Worm (Caenorhabditis elegans) whole organism, L2 larva: ENCODE measurements around the gene F44B9.9.

Experiments used
- C34F6.9 ChIP-seq: fragments of 150-350 bp; optimal IDR thresholded peaks from 2 replicates; lab custom pipeline; 2014; ENCODE audit warnings: missing biosample characterization, missing genetic modification characterization
- F13H6.1 ChIP-seq: sonication (generic microtip); optimal IDR thresholded peaks from 2 replicates; lab custom pipeline; 2016; ENCODE audit warnings: missing genetic modification characterization, missing compliant biosample characterization
- R02D3.7 ChIP-seq: fragments of 150-350 bp; optimal IDR thresholded peaks from 2 replicates; lab custom pipeline; 2014; ENCODE audit warnings: missing biosample characterization, missing genetic modification characterization
- Y55F3AM.14 ChIP-seq: fragments of 200-800 bp; sonication (Bioruptor generic); optimal IDR thresholded peaks from 2 replicates; lab custom pipeline; 2018; ENCODE audit warnings: mild to moderate bottlenecking, missing genetic modification characterization, missing compliant biosample characterization
- ZK546.5 ChIP-seq: sonication (generic microtip); optimal IDR thresholded peaks from 2 replicates; lab custom pipeline; 2017; ENCODE audit warnings: missing biosample characterization, missing genetic modification characterization
- alr-1 ChIP-seq: fragments of 150-350 bp; optimal IDR thresholded peaks from 2 replicates; lab custom pipeline; 2014; ENCODE audit warnings: missing biosample characterization, missing genetic modification characterization
- ama-1 ChIP-seq: fragments of 150-350 bp; optimal IDR thresholded peaks from 2 replicates; lab custom pipeline; 2018; ENCODE audit warnings: inconsistent platforms
- blmp-1 ChIP-seq: sonication (generic microtip); optimal IDR thresholded peaks from 2 replicates; lab custom pipeline; 2017; ENCODE audit warnings: missing genetic modification characterization, mild to moderate bottlenecking, missing compliant biosample characterization, antibody characterized with exemption, moderate library complexity; ENCODE audit not compliant: insufficient read depth
- ceh-16 ChIP-seq: fragments of 150-350 bp; optimal IDR thresholded peaks from 2 replicates; lab custom pipeline; 2014; ENCODE audit warnings: missing biosample characterization, missing genetic modification characterization
- crh-2 ChIP-seq: sonication (generic microtip); optimal IDR thresholded peaks from 2 replicates; lab custom pipeline; 2017; ENCODE audit warnings: missing biosample characterization, missing genetic modification characterization
- dmd-4 ChIP-seq: sonication (generic microtip); optimal IDR thresholded peaks from 2 replicates; lab custom pipeline; 2017; ENCODE audit warnings: missing biosample characterization, missing genetic modification characterization
- elt-3 ChIP-seq: sonication (generic microtip); optimal IDR thresholded peaks from 2 replicates; lab custom pipeline; 2017; ENCODE audit warnings: missing biosample characterization, missing genetic modification characterization
- fos-1 ChIP-seq: fragments of 150-350 bp; optimal IDR thresholded peaks from 2 replicates; lab custom pipeline; 2014; ENCODE audit warnings: missing biosample characterization, missing genetic modification characterization
- gmeb-1 ChIP-seq: fragments of 150-350 bp; optimal IDR thresholded peaks from 2 replicates; lab custom pipeline; 2014; ENCODE audit warnings: missing biosample characterization, missing genetic modification characterization
- lin-11 ChIP-seq: fragments of 150-350 bp; sonication (generic microtip); optimal IDR thresholded peaks from 2 replicates; lab custom pipeline; 2014; ENCODE audit warnings: missing biosample characterization, missing genetic modification characterization, inconsistent platforms, mixed read lengths
- lin-39 ChIP-seq: fragments of 150-350 bp; optimal IDR thresholded peaks from 2 replicates; lab custom pipeline; 2014; ENCODE audit warnings: missing biosample characterization, missing genetic modification reagents, missing genetic modification characterization
- lsy-2 ChIP-seq, 2 experiments: fragments of 150-350 bp in 1 of 2; sonication (generic microtip) in 1 of 2; optimal IDR thresholded peaks; 2 replicates each; lab custom pipeline; 2014 to 2017; ENCODE audit warnings: missing biosample characterization in 2 of 2, missing genetic modification characterization in 2 of 2
- mbf-1 ChIP-seq: sonication (generic microtip); optimal IDR thresholded peaks from 2 replicates; lab custom pipeline; 2017; ENCODE audit warnings: missing biosample characterization, missing genetic modification characterization
- mdl-1 ChIP-seq, 2 experiments: fragments of 150-350 bp in 1 of 2; sonication (generic microtip) in 1 of 2; optimal IDR thresholded peaks; 2 replicates each; lab custom pipeline; 2017; ENCODE audit warnings: missing biosample characterization in 2 of 2, missing genetic modification characterization in 2 of 2
- nhr-10 ChIP-seq: sonication (generic microtip); optimal IDR thresholded peaks from 2 replicates; lab custom pipeline; 2017; ENCODE audit warnings: missing biosample characterization, missing genetic modification characterization
- nhr-11 ChIP-seq: fragments of 150-350 bp; optimal IDR thresholded peaks from 2 replicates; lab custom pipeline; 2014; ENCODE audit warnings: missing biosample characterization, missing genetic modification characterization
- nhr-12 ChIP-seq: fragments of 150-350 bp; optimal IDR thresholded peaks from 2 replicates; lab custom pipeline; 2014; ENCODE audit warnings: missing biosample characterization, missing genetic modification characterization
- nhr-129 ChIP-seq: fragments of 150-350 bp; optimal IDR thresholded peaks from 2 replicates; lab custom pipeline; 2014; ENCODE audit warnings: missing biosample characterization, missing genetic modification characterization
- nhr-21 ChIP-seq: fragments of 150-350 bp; optimal IDR thresholded peaks from 2 replicates; lab custom pipeline; 2014; ENCODE audit warnings: missing biosample characterization, missing genetic modification characterization
- nhr-237 ChIP-seq: fragments of 150-350 bp; optimal IDR thresholded peaks from 2 replicates; lab custom pipeline; 2014; ENCODE audit warnings: missing biosample characterization, missing genetic modification characterization
- nhr-25 ChIP-seq: fragments of 150-350 bp; sonication (generic microtip); optimal IDR thresholded peaks from 3 replicates; lab custom pipeline; 2014; ENCODE audit warnings: missing biosample characterization, missing genetic modification characterization
- skn-1 ChIP-seq: sonication (generic microtip); optimal IDR thresholded peaks from 2 replicates; lab custom pipeline; 2017; ENCODE audit warnings: missing biosample characterization, missing genetic modification characterization
- sma-3 ChIP-seq: sonication (generic microtip); optimal IDR thresholded peaks from 2 replicates; lab custom pipeline; 2016; ENCODE audit warnings: missing genetic modification reagents, missing genetic modification characterization, missing compliant biosample characterization
- sma-9 ChIP-seq, 2 experiments: fragments of 150-350 bp in 1 of 2; sonication (generic microtip) in 1 of 2; optimal IDR thresholded peaks; 2 replicates each; lab custom pipeline; 2014 to 2016; ENCODE audit warnings: missing genetic modification characterization in 2 of 2, mild to moderate bottlenecking in 1 of 2, missing biosample characterization in 1 of 2, missing compliant biosample characterization in 1 of 2, missing genetic modification reagents in 1 of 2, moderate library complexity in 1 of 2
- unc-39 ChIP-seq: fragments of 150-350 bp; optimal IDR thresholded peaks from 2 replicates; lab custom pipeline; 2014; ENCODE audit warnings: missing biosample characterization, missing genetic modification characterization
- unc-55 ChIP-seq: fragments of 150-350 bp; sonication (generic microtip); optimal IDR thresholded peaks from 3 replicates; lab custom pipeline; 2014; ENCODE audit warnings: missing biosample characterization, missing genetic modification reagents, missing genetic modification characterization
- unc-62 ChIP-seq: fragments of 150-350 bp; optimal IDR thresholded peaks from 2 replicates; lab custom pipeline; 2014; ENCODE audit warnings: missing biosample characterization, missing genetic modification reagents, missing genetic modification characterization
- ztf-1 ChIP-seq: fragments of 200-800 bp; sonication (Bioruptor generic); conservative IDR thresholded peaks from 2 replicates; pipeline ENCODE4 v1.3.6; 2022; ENCODE audit warnings: missing genetic modification characterization, missing compliant biosample characterization
- ztf-11 ChIP-seq: sonication (generic microtip); optimal IDR thresholded peaks from 2 replicates; lab custom pipeline; 2017; ENCODE audit warnings: missing biosample characterization, missing genetic modification characterization
- ztf-4 ChIP-seq: fragments of 150-350 bp; optimal IDR thresholded peaks from 2 replicates; lab custom pipeline; 2014; ENCODE audit warnings: missing biosample characterization, missing genetic modification characterization

Gene F44B9.9

DNA sequence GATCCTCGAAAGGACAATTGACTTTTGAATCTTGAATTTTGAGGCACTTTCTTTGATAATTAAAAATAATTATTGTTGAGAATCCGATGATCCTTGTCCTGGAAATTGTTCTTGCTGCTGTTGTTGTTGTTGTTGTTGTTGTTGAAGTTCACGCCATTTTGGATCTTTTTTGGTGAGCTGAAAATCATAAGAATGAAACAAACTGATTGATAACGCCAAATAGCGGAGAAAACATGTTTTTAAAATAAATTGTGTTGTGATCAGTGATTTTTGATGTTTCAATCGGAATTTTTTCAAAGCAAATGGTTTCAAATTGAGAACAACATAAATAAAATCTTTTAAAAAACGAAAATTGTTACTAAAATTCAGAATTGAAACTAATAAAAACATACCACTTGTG is 13.8 kb downstream of the F44B9.9 start:
- no peak for TF ChIP-seq gmeb-1 (tag; lab: Kevin White, UChicago)
- TF ChIP-seq lin-39 (tag; lab: Kevin White, UChicago) = no peak
- TF ChIP-seq unc-55 (GFP tag; lab: Kevin White, UChicago) = no peak
- TF ChIP-seq nhr-237 (tag; lab: Kevin White, UChicago) = no peak
- TF ChIP-seq R02D3.7 = no peak
- TF ChIP-seq crh-2 (tag; lab: Kevin White, UChicago) = no peak
- no peak for TF ChIP-seq ama-1

DNA sequence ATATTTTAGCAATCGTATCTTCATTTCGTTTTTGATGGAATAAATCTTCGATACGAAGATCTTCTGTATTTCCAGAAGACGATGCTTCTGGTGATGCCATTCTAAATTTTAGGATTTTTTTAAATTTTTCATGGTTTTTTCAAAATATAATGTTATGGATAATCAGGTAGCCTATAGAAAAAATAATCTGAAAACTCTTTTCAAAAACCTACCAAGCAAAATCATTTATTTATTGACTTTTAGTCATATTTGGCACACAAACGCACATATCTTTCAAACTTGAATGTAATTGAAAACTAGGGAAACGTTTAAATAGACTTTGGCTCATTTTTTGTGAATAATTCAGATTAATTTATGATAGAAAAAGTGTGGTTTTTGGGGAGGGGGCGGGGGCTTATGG is 14.4 kb downstream of the F44B9.9 start, which contains the start of gene F44B9.5:
TSS of gene F44B9.5 (minus strand) at position 101 of the 400 bp plus-strand sequence.
- TF ChIP-seq nhr-21 = no peak
- no peak for TF ChIP-seq unc-55 (GFP tag; lab: Kevin White, UChicago)
- no peak for TF ChIP-seq nhr-11 (tag; lab: Kevin White, UChicago)
- no peak for TF ChIP-seq ztf-11 (tag; lab: Kevin White, UChicago)
- TF ChIP-seq ceh-16 (tag; lab: Kevin White, UChicago) = no peak
- no peak for TF ChIP-seq gmeb-1 (tag; lab: Kevin White, UChicago)
- TF ChIP-seq ztf-1 (GFP tag; lab: Robert Waterston, UW) = no peak
- TF ChIP-seq Y55F3AM.14 (GFP tag; lab: Kevin White, UChicago) = no peak
- TF ChIP-seq unc-39 (tag; lab: Kevin White, UChicago) = no peak
- no peak for TF ChIP-seq nhr-25 (tag; lab: Kevin White, UChicago)
- TF ChIP-seq, all 48 proteins: peak for 0

DNA sequence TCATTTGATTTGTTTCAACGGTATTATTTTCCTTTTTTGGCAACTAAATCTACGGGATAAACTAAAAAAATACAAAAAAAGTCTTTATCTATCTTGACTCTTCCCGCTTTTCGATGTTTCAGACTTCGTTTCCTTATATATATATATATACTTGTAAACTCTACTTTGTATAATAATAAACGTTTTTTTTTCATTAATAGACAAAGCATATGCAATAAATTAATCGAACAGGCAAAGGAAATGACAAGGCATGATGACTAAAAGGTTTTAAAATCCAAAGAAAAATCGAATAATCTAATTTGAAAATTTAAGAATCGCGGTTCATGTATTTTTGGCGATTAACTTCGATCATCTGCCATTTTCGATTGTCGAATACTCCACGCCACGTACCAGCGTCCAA is 17.3 kb downstream of the F44B9.9 start:
- no peak for TF ChIP-seq R02D3.7
- TF ChIP-seq blmp-1 (tag; lab: Kevin White, UChicago) = no peak
- TF ChIP-seq lin-11 (tag; lab: Kevin White, UChicago) = no peak
- no peak for TF ChIP-seq unc-55 (GFP tag; lab: Kevin White, UChicago)
- no peak for TF ChIP-seq mbf-1
- no peak for TF ChIP-seq sma-3 (GFP tag; lab: Kevin White, UChicago)
- no peak for TF ChIP-seq ztf-1 (GFP tag; lab: Robert Waterston, UW)
- TF ChIP-seq mdl-1 (tag; optimal IDR thresholded peaks at IDR 0.05; lab: Kevin White, UChicago) = no peak
- TF ChIP-seq ZK546.5 = no peak
- TF ChIP-seq ceh-16 (tag; lab: Kevin White, UChicago) = no peak
- no peak for TF ChIP-seq elt-3 (tag; lab: Kevin White, UChicago)
- TF ChIP-seq ztf-4 (tag; lab: Kevin White, UChicago) = no peak
- TF ChIP-seq crh-2 (tag; lab: Kevin White, UChicago) = no peak
- no peak for TF ChIP-seq lsy-2 (tag; optimal IDR thresholded peaks at IDR 0.05; lab: Kevin White, UChicago)
- TF ChIP-seq dmd-4 = no peak

DNA sequence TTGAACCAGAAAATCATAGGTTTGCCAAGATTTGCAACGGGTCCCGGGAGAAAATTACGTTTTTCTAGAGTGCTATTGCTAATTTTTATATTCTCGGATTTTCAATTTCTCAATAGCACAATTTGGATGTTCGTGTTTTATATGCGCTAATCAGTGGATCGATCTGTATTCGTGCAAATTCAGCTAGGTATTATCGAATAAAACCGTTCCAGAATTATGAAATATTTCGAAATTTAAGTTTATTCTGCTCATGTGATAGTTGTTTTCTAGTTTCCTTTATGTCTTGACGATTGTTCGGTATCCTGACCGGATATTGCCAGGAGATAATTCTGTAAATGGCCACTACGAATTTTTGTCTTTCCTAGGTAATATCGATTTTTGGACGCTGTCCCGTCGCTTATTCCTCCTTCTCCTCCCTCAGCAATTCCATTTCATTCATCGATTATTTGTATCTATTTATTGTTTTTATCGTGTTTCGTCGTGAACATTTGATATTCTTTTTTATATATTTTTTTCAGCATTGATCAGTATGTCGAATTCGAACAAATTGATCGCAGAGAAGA is 20.5 kb downstream of the F44B9.9 start, which contains the start of gene cit-1.2:
TSS of gene cit-1.2 (plus strand) at position 513 of the 563 bp plus-strand sequence.
- TF ChIP-seq nhr-129 (tag; lab: Kevin White, UChicago) = peak; percentile 55
- TF ChIP-seq nhr-237 (tag; lab: Kevin White, UChicago) = no peak
- no peak for TF ChIP-seq mdl-1 (tag; optimal IDR thresholded peaks at IDR 0.05; lab: Kevin White, UChicago)
- TF ChIP-seq nhr-12 (tag; lab: Kevin White, UChicago) = no peak
- no peak for TF ChIP-seq ZK546.5
- TF ChIP-seq alr-1 (tag; lab: Kevin White, UChicago) = no peak
- no peak for TF ChIP-seq unc-62 (GFP tag; lab: Kevin White, UChicago)
- TF ChIP-seq, all 48 proteins: peak for 1

DNA sequence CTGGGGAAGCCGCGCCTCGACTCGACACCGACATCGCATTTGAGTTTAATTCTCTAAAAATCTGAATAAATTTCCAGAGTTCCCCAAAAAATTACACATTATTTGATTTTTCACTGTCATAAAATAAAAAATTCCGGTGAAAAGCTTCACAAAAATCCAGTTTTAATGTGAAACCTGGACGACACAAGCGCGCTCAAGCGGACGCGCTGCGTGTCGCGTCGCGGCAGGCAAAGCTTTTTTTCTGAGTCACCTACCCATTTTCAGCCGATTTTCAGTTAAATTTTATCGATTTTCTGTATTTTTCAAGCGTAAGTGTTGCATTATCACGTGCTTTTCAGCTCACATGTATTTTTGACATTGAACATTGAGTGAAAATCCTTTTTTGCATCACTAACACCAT is 21.1 kb downstream of the F44B9.9 start, which contains the start of gene cit-1.1:
TSS of gene cit-1.1 (minus strand) at position 53 of the 400 bp plus-strand sequence.
- TF ChIP-seq C34F6.9 (tag; lab: Kevin White, UChicago) = peak; percentile 53
- TF ChIP-seq lsy-2 (tag; optimal IDR thresholded peaks at IDR 0.05; lab: Kevin White, UChicago) = peak in 1 of 2 experiments; percentile 39
- no peak for TF ChIP-seq ztf-4 (tag; lab: Kevin White, UChicago)
- no peak for TF ChIP-seq ztf-1 (GFP tag; lab: Robert Waterston, UW)
- no peak for TF ChIP-seq nhr-10 (tag; lab: Kevin White, UChicago)
- no peak for TF ChIP-seq sma-9 (GFP tag; optimal IDR thresholded peaks at IDR 0.05; lab: Kevin White, UChicago)
- no peak for TF ChIP-seq sma-9 (tag; optimal IDR thresholded peaks at IDR 0.05; lab: Kevin White, UChicago)
- no peak for TF ChIP-seq lin-39 (tag; lab: Kevin White, UChicago)
- TF ChIP-seq dmd-4 = no peak
- no peak for TF ChIP-seq gmeb-1 (tag; lab: Kevin White, UChicago)
- no peak for TF ChIP-seq Y55F3AM.14 (GFP tag; lab: Kevin White, UChicago)
- TF ChIP-seq ama-1 = peak; percentile 54
- TF ChIP-seq elt-3 (tag; lab: Kevin White, UChicago) = no peak
- no peak for TF ChIP-seq F13H6.1
- peak; percentile 51 for TF ChIP-seq unc-55 (GFP tag; lab: Kevin White, UChicago)
- peak; percentile 58 for TF ChIP-seq fos-1 (tag; lab: Kevin White, UChicago)
- peak; percentile 1 for TF ChIP-seq lin-11 (tag; lab: Kevin White, UChicago)
- no peak for TF ChIP-seq skn-1 (tag; lab: Kevin White, UChicago)
- no peak for TF ChIP-seq nhr-12 (tag; lab: Kevin White, UChicago)
- no peak for TF ChIP-seq R02D3.7
- no peak for TF ChIP-seq crh-2 (tag; lab: Kevin White, UChicago)
- TF ChIP-seq nhr-21 = no peak
- no peak for TF ChIP-seq blmp-1 (tag; lab: Kevin White, UChicago)
- TF ChIP-seq nhr-25 (tag; lab: Kevin White, UChicago) = no peak
